Worm (Caenorhabditis elegans) whole organism, mixed stage, embryonic: ENCODE measurements around the gene F54E4.4.

Experiments used
- ces-1 ChIP-seq: fragments of 150-350 bp; optimal IDR thresholded peaks from 2 replicates; lab custom pipeline; 2014; ENCODE audit warnings: missing biosample characterization, missing genetic modification reagents, missing genetic modification characterization
- sem-2 ChIP-seq: fragments of 200-800 bp; sonication (Bioruptor generic); optimal IDR thresholded peaks from 2 replicates; lab custom pipeline; 2018; ENCODE audit warnings: mild to moderate bottlenecking, missing genetic modification characterization, missing compliant biosample characterization
- tbx-8 ChIP-seq: fragments of 200-800 bp; sonication (Bioruptor generic); optimal IDR thresholded peaks from 2 replicates; lab custom pipeline; 2018; ENCODE audit warnings: mild to moderate bottlenecking, missing genetic modification characterization, moderate library complexity, missing compliant biosample characterization

The F54E4.4 gene

DNA sequence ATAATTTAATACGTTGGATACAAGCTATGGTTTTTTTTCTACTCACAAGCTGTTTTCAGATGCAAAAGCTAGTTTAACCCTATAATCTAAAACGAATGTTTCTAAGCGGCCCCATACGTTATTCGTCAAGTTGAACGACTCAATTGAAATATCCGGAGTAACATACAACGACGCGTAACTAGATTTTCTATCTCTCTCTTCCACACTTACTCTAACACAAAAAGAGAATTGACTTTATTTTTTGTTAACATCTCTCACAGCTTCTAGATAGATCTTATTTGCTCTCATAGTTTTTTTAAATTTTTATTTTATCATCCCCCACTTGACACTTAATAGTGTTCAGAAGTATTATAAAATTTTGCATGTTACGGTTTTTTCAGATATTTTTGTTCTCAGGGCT lies 52.1 kb downstream of the F54E4.4 start:
- TF ChIP-seq tbx-8 (GFP tag; lab: Kevin White, UChicago), result no peak
- peak; percentile 95 for TF ChIP-seq ces-1 (GFP tag; lab: Kevin White, UChicago)
- TF ChIP-seq sem-2 (GFP tag; lab: Kevin White, UChicago), result no peak
